Worm (Caenorhabditis elegans): ENCODE measurements around the gene glb-20.

ce11 chrX:13603826-13604225, 47.9 kb upstream of the glb-20 start, which contains the start of gene F54B11.8:
- no peak for TF ChIP-seq nhr-76 (tag; optimal IDR thresholded peaks at IDR 0.05)
- TF ChIP-seq mep-1 (tag; optimal IDR thresholded peaks at IDR 0.05): no peak
- TF ChIP-seq pha-4 (tag; optimal IDR thresholded peaks at IDR 0.05): no peak
- no peak for TF ChIP-seq unc-62 (GFP tag; optimal IDR thresholded peaks at IDR 0.05)
- no peak for TF ChIP-seq mab-5 (tag; optimal IDR thresholded peaks at IDR 0.05)
- TF ChIP-seq snpc-4 (tag; optimal IDR thresholded peaks at IDR 0.05): no peak
- TF ChIP-seq tbx-8 (GFP tag; optimal IDR thresholded peaks at IDR 0.05): no peak
- TF ChIP-seq unc-39 (tag; optimal IDR thresholded peaks at IDR 0.05): no peak

Data from whole organism, mixed stage, embryonic.